Worm (Caenorhabditis elegans) whole organism, L4/young adult: ENCODE data around the gene ZC239.15.

Experiments used
- W03F9.2 ChIP-seq: fragments of 150-350 bp; optimal IDR thresholded peaks from 2 replicates; lab custom pipeline; 2014; ENCODE audit warnings: missing biosample characterization, missing genetic modification characterization
- dao-5 ChIP-seq: sonication (generic microtip); optimal IDR thresholded peaks from 2 replicates; lab custom pipeline; 2016; ENCODE audit warnings: missing genotype, missing genetic modification characterization, moderate library complexity, missing compliant biosample characterization
- him-1 ChIP-seq: sonication (generic microtip); optimal IDR thresholded peaks from 2 replicates; lab custom pipeline; 2016; ENCODE audit warnings: missing genotype, missing genetic modification reagents, missing genetic modification characterization, missing compliant biosample characterization

DNA sequence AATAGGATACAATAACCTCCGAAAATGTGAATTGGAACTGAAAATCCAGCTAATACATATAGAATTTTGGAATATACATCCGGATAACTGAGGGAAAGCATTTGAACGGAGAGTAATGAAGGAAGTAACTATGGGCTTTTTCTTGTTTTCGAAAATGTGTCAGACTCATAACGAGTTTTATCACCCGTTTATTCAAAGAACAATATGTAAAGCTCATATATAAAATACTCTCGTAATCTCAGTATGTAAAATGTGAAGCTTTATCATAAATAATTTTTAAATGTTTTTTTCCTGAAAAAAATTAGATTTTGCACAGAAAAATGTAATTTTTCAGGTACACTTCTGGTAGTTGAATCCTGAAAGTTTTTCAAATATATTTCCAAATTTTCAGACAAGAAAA lies 5.9 kb upstream of the ZC239.15 start, which contains the start of gene srh-297:
- TF ChIP-seq W03F9.2 (no peak), dao-5 (tag; lab: Kevin White, UChicago) (no peak), him-1 (no peak)
